Fruit fly (Drosophila melanogaster) whole organism, embryonic: ENCODE measurements around the gene Prosbeta6.
A peak's percentile ranks its signal among the peaks of the same experiment; 100 is the strongest.

ENCODE experiments used
- ATbp ChIP-seq: fragments of 200-800 bp; sonication (Bioruptor generic); optimal IDR thresholded peaks from 2 replicates; lab custom pipeline; 2017; ENCODE audit warnings: missing biosample characterization, mild to moderate bottlenecking, missing genetic modification characterization, missing genetic modification reagents
- Bdp1 ChIP-seq: fragments of 200-800 bp; sonication (Bioruptor generic); optimal IDR thresholded peaks from 3 replicates; lab custom pipeline; 2016; ENCODE audit warnings: missing biosample characterization, missing genetic modification characterization
- CG11247 ChIP-seq: fragments of 200-800 bp; sonication (Bioruptor generic); IDR thresholded peaks from 2 replicates; pipeline ENCODE4 v1.3.6; 2022; ENCODE audit warnings: missing biosample characterization, missing genetic modification characterization
- CG11398 ChIP-seq: fragments of 200-800 bp; sonication (Bioruptor generic); optimal IDR thresholded peaks from 2 replicates; lab custom pipeline; 2016; ENCODE audit warnings: missing biosample characterization, missing genetic modification characterization
- CG11456 ChIP-seq: fragments of 200-800 bp; sonication (Bioruptor generic); IDR thresholded peaks from 3 replicates; pipeline ENCODE4 v1.3.6; 2022; ENCODE audit warnings: missing biosample characterization, missing genetic modification characterization
- CG11695 ChIP-seq: fragments of 200-800 bp; sonication (Bioruptor generic); IDR thresholded peaks from 3 replicates; pipeline ENCODE4 v1.3.6; 2022; ENCODE audit warnings: missing biosample characterization, missing genetic modification characterization
- CG12391 ChIP-seq: fragments of 200-800 bp; sonication (Bioruptor generic); optimal IDR thresholded peaks from 3 replicates; lab custom pipeline; 2018; ENCODE audit warnings: missing biosample characterization, mild to moderate bottlenecking, missing genetic modification characterization, moderate library complexity
- CG15011 ChIP-seq: fragments of 200-800 bp; sonication (Bioruptor generic); optimal IDR thresholded peaks from 3 replicates; lab custom pipeline; 2018; ENCODE audit warnings: missing biosample characterization, mild to moderate bottlenecking, missing genetic modification characterization
- CG17612 ChIP-seq: fragments of 200-800 bp; sonication (Bioruptor generic); IDR thresholded peaks from 2 replicates; pipeline ENCODE4 v1.3.6; 2022; ENCODE audit warnings: missing biosample characterization, missing genetic modification characterization
- CG17912 ChIP-seq: fragments of 200-800 bp; sonication (Bioruptor generic); optimal IDR thresholded peaks from 2 replicates; lab custom pipeline; 2018; ENCODE audit warnings: missing biosample characterization, mild to moderate bottlenecking, missing genetic modification characterization
- CG2712 ChIP-seq: fragments of 200-800 bp; optimal IDR thresholded peaks from 3 replicates; lab custom pipeline; 2019; ENCODE audit warnings: missing biosample characterization, mild to moderate bottlenecking, missing genetic modification characterization, moderate library complexity
- CG3281 ChIP-seq: fragments of 200-800 bp; sonication (Bioruptor generic); optimal IDR thresholded peaks from 3 replicates; lab custom pipeline; 2017; ENCODE audit warnings: missing biosample characterization, mild to moderate bottlenecking, missing genetic modification characterization
- CG5180 ChIP-seq: fragments of 200-800 bp; sonication (Bioruptor generic); optimal IDR thresholded peaks from 3 replicates; lab custom pipeline; 2017; ENCODE audit warnings: missing biosample characterization, missing genetic modification characterization, mild to moderate bottlenecking, moderate library complexity, missing genetic modification reagents
- CG6813 ChIP-seq: fragments of 200-800 bp; sonication (Bioruptor generic); optimal IDR thresholded peaks from 2 replicates; lab custom pipeline; 2017; ENCODE audit warnings: missing biosample characterization, missing genetic modification characterization, mild to moderate bottlenecking, moderate library complexity, missing genetic modification reagents
- CG8281 ChIP-seq: fragments of 200-800 bp; sonication (Bioruptor generic); optimal IDR thresholded peaks from 2 replicates; lab custom pipeline; 2018; ENCODE audit warnings: missing biosample characterization, mild to moderate bottlenecking, missing genetic modification characterization, moderate library complexity
- CG8944 ChIP-seq: fragments of 200-800 bp; sonication (Bioruptor generic); optimal IDR thresholded peaks from 3 replicates; lab custom pipeline; 2016; ENCODE audit warnings: missing biosample characterization, missing genetic modification characterization
- CG9876 ChIP-seq: fragments of 200-800 bp; sonication (Bioruptor generic); optimal IDR thresholded peaks from 2 replicates; lab custom pipeline; 2016; ENCODE audit warnings: missing biosample characterization, missing genetic modification characterization
- Dip3 ChIP-seq: fragments of 200-800 bp; sonication (Bioruptor generic); optimal IDR thresholded peaks from 3 replicates; lab custom pipeline; 2016; ENCODE audit warnings: missing biosample characterization, missing genetic modification characterization
- Drgx ChIP-seq: fragments of 200-800 bp; sonication (Bioruptor generic); IDR thresholded peaks from 2 replicates; pipeline ENCODE4 v1.3.6; 2022; ENCODE audit warnings: missing biosample characterization, missing genetic modification characterization
- Eip74EF ChIP-seq, 2 experiments: fragments of 200-800 bp in 1 of 2; fragments of >200 bp in 1 of 2; sonication (Bioruptor generic) in 1 of 2; optimal IDR thresholded peaks; 2 replicates each; lab custom pipeline; 2017 to 2019; ENCODE audit warnings: missing biosample characterization in 2 of 2, missing genetic modification characterization in 2 of 2, mild to moderate bottlenecking in 1 of 2, moderate library complexity in 1 of 2
- Ets65A ChIP-seq: fragments of 200-800 bp; sonication (Bioruptor generic); peaks from one replicate; lab custom pipeline; 2016; ENCODE audit warnings: missing biosample characterization, missing genetic modification characterization
- Gsc ChIP-seq: fragments of 200-800 bp; sonication (Bioruptor generic); IDR thresholded peaks from 2 replicates; pipeline ENCODE4 v1.3.6; 2022; ENCODE audit warnings: missing biosample characterization, missing genetic modification characterization
- Hmx ChIP-seq: fragments of 200-800 bp; sonication (Bioruptor generic); optimal IDR thresholded peaks from 2 replicates; lab custom pipeline; 2016; ENCODE audit warnings: missing biosample characterization, missing genetic modification characterization
- Hsf ChIP-seq: fragments of 200-800 bp; sonication (Bioruptor generic); optimal IDR thresholded peaks from 3 replicates; lab custom pipeline; 2016; ENCODE audit warnings: missing biosample characterization, missing genetic modification characterization
- Lpt ChIP-seq: fragments of >200 bp; optimal IDR thresholded peaks from 2 replicates; lab custom pipeline; 2018; ENCODE audit warnings: missing biosample characterization, missing genetic modification characterization
- MESR4 ChIP-seq: fragments of 200-800 bp; sonication (Bioruptor generic); optimal IDR thresholded peaks from 2 replicates; lab custom pipeline; 2018; ENCODE audit warnings: missing biosample characterization, mild to moderate bottlenecking, missing genetic modification characterization, moderate library complexity
- NC2α ChIP-seq: fragments of 200-800 bp; sonication (Bioruptor generic); optimal IDR thresholded peaks from 2 replicates; lab custom pipeline; 2016; ENCODE audit warnings: missing biosample characterization, missing genetic modification characterization
- Neu2 ChIP-seq: fragments of 200-800 bp; sonication (Bioruptor generic); optimal IDR thresholded peaks from 3 replicates; lab custom pipeline; 2016; ENCODE audit warnings: missing biosample characterization, missing genetic modification characterization, borderline replicate concordance
- Opbp ChIP-seq: fragments of 200-800 bp; sonication (Bioruptor generic); IDR thresholded peaks from 3 replicates; pipeline ENCODE4 v1.3.6; 2022; ENCODE audit warnings: missing biosample characterization, missing genetic modification characterization; ENCODE audit not compliant: partially characterized antibody
- Poxn ChIP-seq: fragments of 200-800 bp; sonication (Bioruptor generic); IDR thresholded peaks from 2 replicates; pipeline ENCODE4 v1.3.6; 2022; ENCODE audit warnings: missing biosample characterization, missing genetic modification characterization
- Ssrp ChIP-seq: fragments of 200-800 bp; sonication (Bioruptor generic); optimal IDR thresholded peaks from 2 replicates; lab custom pipeline; 2018; ENCODE audit warnings: missing biosample characterization, mild to moderate bottlenecking, missing genetic modification characterization, moderate library complexity
- Tbp ChIP-seq: fragments of >200 bp; optimal IDR thresholded peaks from 2 replicates; lab custom pipeline; 2018; ENCODE audit warnings: missing biosample characterization, missing genetic modification characterization
- bbx ChIP-seq: fragments of 200-800 bp; sonication (Bioruptor generic); IDR thresholded peaks from 2 replicates; pipeline ENCODE4 v1.3.6; 2022; ENCODE audit warnings: missing biosample characterization, missing genetic modification characterization; ENCODE audit not compliant: partially characterized antibody
- bowl ChIP-seq: fragments of 200-800 bp; sonication (Bioruptor generic); IDR thresholded peaks from 2 replicates; pipeline ENCODE4 v1.3.6; 2022; ENCODE audit warnings: missing biosample characterization, missing genetic modification characterization
- bsh ChIP-seq, 2 experiments: fragments of 200-800 bp; sonication (Bioruptor generic); optimal IDR thresholded peaks; 2 replicates each; lab custom pipeline; 2017 to 2018; ENCODE audit warnings: mild to moderate bottlenecking in 2 of 2, missing biosample characterization in 2 of 2, missing genetic modification characterization in 2 of 2, moderate library complexity in 1 of 2
- cato ChIP-seq: fragments of 200-800 bp; sonication (Bioruptor generic); optimal IDR thresholded peaks from 2 replicates; lab custom pipeline; 2016; ENCODE audit warnings: missing biosample characterization, missing genetic modification characterization, borderline replicate concordance
- cwo ChIP-seq: fragments of 200-800 bp; sonication (Bioruptor generic); optimal IDR thresholded peaks from 3 replicates; lab custom pipeline; 2017; ENCODE audit warnings: missing biosample characterization, missing genetic modification characterization, mild to moderate bottlenecking, moderate library complexity, missing genetic modification reagents
- dmrt11E ChIP-seq: fragments of 200-800 bp; sonication (Bioruptor generic); optimal IDR thresholded peaks from 3 replicates; lab custom pipeline; 2018; ENCODE audit warnings: missing biosample characterization, mild to moderate bottlenecking, missing genetic modification characterization, moderate library complexity
- gsb ChIP-seq: fragments of 200-800 bp; sonication (Bioruptor generic); IDR thresholded peaks from 2 replicates; pipeline ENCODE4 v1.3.6; 2022; ENCODE audit warnings: missing biosample characterization, missing genetic modification characterization
- hth ChIP-seq: fragments of >200 bp; optimal IDR thresholded peaks from 2 replicates; lab custom pipeline; 2017; ENCODE audit warnings: inconsistent platforms
- jigr1 ChIP-seq: fragments of 200-800 bp; sonication (Bioruptor generic); IDR thresholded peaks from 3 replicates; pipeline ENCODE4 v1.3.6; 2022; ENCODE audit warnings: missing biosample characterization, missing genetic modification characterization
- kay ChIP-seq: fragments of 200-800 bp; sonication (Bioruptor generic); optimal IDR thresholded peaks from 2 replicates; lab custom pipeline; 2016; ENCODE audit warnings: missing biosample characterization, missing genetic modification characterization
- klu ChIP-seq: fragments of 200-800 bp; sonication (Bioruptor generic); IDR thresholded peaks from 2 replicates; pipeline ENCODE4 v1.3.6; 2022; ENCODE audit warnings: missing biosample characterization, missing genetic modification characterization
- oc ChIP-seq: fragments of 200-800 bp; sonication (Bioruptor generic); optimal IDR thresholded peaks from 2 replicates; lab custom pipeline; 2018; ENCODE audit warnings: missing biosample characterization, mild to moderate bottlenecking, missing genetic modification characterization, moderate library complexity
- peb ChIP-seq: fragments of 200-800 bp; sonication (Bioruptor generic); IDR thresholded peaks from 2 replicates; pipeline ENCODE4 v1.3.6; 2022; ENCODE audit warnings: missing biosample characterization, missing genetic modification characterization
- psq ChIP-seq: fragments of 200-800 bp; sonication (Bioruptor generic); optimal IDR thresholded peaks from 2 replicates; lab custom pipeline; 2017; ENCODE audit warnings: missing biosample characterization, missing genetic modification characterization
- schlank ChIP-seq: fragments of 200-800 bp; sonication (Bioruptor generic); optimal IDR thresholded peaks from 2 replicates; lab custom pipeline; 2018; ENCODE audit warnings: missing biosample characterization, mild to moderate bottlenecking, missing genetic modification characterization
- slbo ChIP-seq: fragments of 200-800 bp; sonication (Bioruptor generic); IDR thresholded peaks from 2 replicates; pipeline ENCODE4 v1.3.6; 2022; ENCODE audit warnings: missing biosample characterization, missing genetic modification characterization
- slou ChIP-seq: fragments of 200-800 bp; sonication (Bioruptor generic); optimal IDR thresholded peaks from 3 replicates; lab custom pipeline; 2016; ENCODE audit warnings: missing biosample characterization, missing genetic modification characterization
- ttk ChIP-seq: fragments of 200-800 bp; sonication (Bioruptor generic); IDR thresholded peaks from 2 replicates; pipeline ENCODE4 v2.1.2; 2022; ENCODE audit warnings: missing biosample characterization, missing genetic modification characterization
- yki ChIP-seq: fragments of >200 bp; optimal IDR thresholded peaks from 3 replicates; lab custom pipeline; 2018
- zfh2 ChIP-seq: fragments of 200-800 bp; sonication (Bioruptor generic); optimal IDR thresholded peaks from 2 replicates; lab custom pipeline; 2016; ENCODE audit warnings: missing biosample characterization, missing genetic modification characterization

Prosbeta6 gene

dm6 chr3L:16584074-16584578, 26.1 kb downstream of the Prosbeta6 start, which contains the start of gene UQCR-C2 (continued):
- TF ChIP-seq kay (GFP tag; lab: Kevin White, UChicago) (no peak), Bdp1 (GFP tag; lab: Kevin White, UChicago) (no peak), Lpt (GFP tag; lab: Kevin White, UChicago) (no peak), CG5180 (GFP tag; lab: Kevin White, UChicago) (no peak), CG17912 (peak; percentile 55), CG11695 (GFP tag; lab: Robert Waterston, UW) (no peak), bbx (GFP tag; lab: Robert Waterston, UW) (peak; percentile 38), Neu2 (GFP tag; lab: Kevin White, UChicago) (no peak), klu (GFP tag; lab: Robert Waterston, UW) (no peak), slou (GFP tag; lab: Kevin White, UChicago) (no peak), oc (no peak), CG11456 (no peak), cato (GFP tag; lab: Kevin White, UChicago) (no peak), schlank (no peak), MESR4 (peak; percentile 96), slbo (peak; percentile 17; the same call in 1 of the 2 replicates), zfh2 (no peak), hth (lab: Kevin White, UChicago) (no peak), CG8281 (tag; lab: Kevin White, UChicago) (no peak), psq (GFP tag; lab: Kevin White, UChicago) (no peak), CG8944 (GFP tag; lab: Kevin White, UChicago) (no peak), Tbp (GFP tag; lab: Kevin White, UChicago) (no peak), bowl (GFP tag; lab: Robert Waterston, UW) (no peak), Gsc (no peak), CG15011 (GFP tag; lab: Kevin White, UChicago) (no peak), jigr1 (GFP tag; lab: Robert Waterston, UW) (no peak), ttk (GFP tag; lab: Robert Waterston, UW) (no peak), Drgx (GFP tag; lab: Robert Waterston, UW) (no peak), ATbp (GFP tag; lab: Kevin White, UChicago) (no peak), dmrt11E (tag; lab: Kevin White, UChicago) (no peak), Poxn (GFP tag; lab: Robert Waterston, UW) (no peak), CG6813 (GFP tag; lab: Kevin White, UChicago) (no peak), yki (lab: Kevin White, UChicago) (no peak), bsh (GFP tag; optimal IDR thresholded peaks at IDR 0.05; lab: Kevin White, UChicago) (no peak), gsb (GFP tag; lab: Robert Waterston, UW) (no peak), Ets65A (GFP tag; lab: Kevin White, UChicago) (peak; percentile 87), CG3281 (GFP tag; lab: Kevin White, UChicago) (no peak), cwo (GFP tag; lab: Kevin White, UChicago) (no peak), CG17612 (GFP tag; lab: Robert Waterston, UW) (no peak), CG12391 (tag; lab: Kevin White, UChicago) (peak; percentile 35), peb (no peak), CG11247 (GFP tag; lab: Robert Waterston, UW) (no peak), CG9876 (GFP tag; lab: Kevin White, UChicago) (no peak), CG11398 (GFP tag; lab: Kevin White, UChicago) (no peak), Dip3 (GFP tag; lab: Kevin White, UChicago) (no peak), NC2α (GFP tag; lab: Kevin White, UChicago) (no peak), Hmx (GFP tag; lab: Kevin White, UChicago) (no peak), Opbp (peak; percentile 42; the same call in 1 of the 3 replicates), CG2712 (peak; percentile 45), Hsf (no peak), Ssrp (no peak), Eip74EF (GFP tag; optimal IDR thresholded peaks at IDR 0.05; lab: Kevin White, UChicago) (no peak)
